Fruit fly (Drosophila melanogaster) whole organism, wandering third instar larva: ENCODE data around the gene yellow-f2.
A peak's percentile ranks its signal among the peaks of the same experiment; 100 is the strongest.

ENCODE experiments used
- CG32264 ChIP-seq: fragments of 200-800 bp; sonication (Bioruptor generic); optimal IDR thresholded peaks from 2 replicates; lab custom pipeline; 2016; ENCODE audit warnings: missing biosample characterization, missing genetic modification characterization
- CG9705 ChIP-seq: fragments of 200-800 bp; sonication (Bioruptor generic); optimal IDR thresholded peaks from 2 replicates; lab custom pipeline; 2018; ENCODE audit warnings: missing biosample characterization, mild to moderate bottlenecking, missing genetic modification characterization
- CrebA ChIP-seq: fragments of 200-800 bp; sonication (Bioruptor generic); optimal IDR thresholded peaks from 2 replicates; lab custom pipeline; 2016; ENCODE audit warnings: missing biosample characterization, mild to moderate bottlenecking, missing genetic modification characterization, borderline replicate concordance
- Dfd ChIP-seq: fragments of >200 bp; optimal IDR thresholded peaks from 2 replicates; lab custom pipeline; 2017; ENCODE audit warnings: missing biosample characterization, missing genetic modification characterization
- Dif ChIP-seq: fragments of 200-275, 200-300 bp; sonication (Bioruptor generic); optimal IDR thresholded peaks from 2 replicates; lab custom pipeline; 2018; ENCODE audit warnings: missing biosample characterization, missing genetic modification characterization; ENCODE audit not compliant: partially characterized antibody
- GATAd ChIP-seq: sonication (Bioruptor generic); optimal IDR thresholded peaks from 2 replicates; lab custom pipeline; 2016; ENCODE audit warnings: missing biosample characterization, missing genetic modification characterization
- HLH106 ChIP-seq: fragments of 200-800 bp; optimal IDR thresholded peaks from 3 replicates; lab custom pipeline; 2019; ENCODE audit warnings: missing biosample characterization, mild to moderate bottlenecking, missing genetic modification characterization, moderate library complexity
- Hnf4 ChIP-seq: fragments of 200-800 bp; sonication (Bioruptor generic); optimal IDR thresholded peaks from 2 replicates; lab custom pipeline; 2016; ENCODE audit warnings: missing biosample characterization, mild to moderate bottlenecking, missing genetic modification characterization
- Hr83 ChIP-seq: fragments of 200-300 bp; sonication (Bioruptor generic); optimal IDR thresholded peaks from 2 replicates; lab custom pipeline; 2016; ENCODE audit warnings: missing biosample characterization, mild to moderate bottlenecking, missing genetic modification characterization, moderate library complexity; ENCODE audit not compliant: poor library complexity, severe bottlenecking
- Jra ChIP-seq: sonication (Bioruptor generic); optimal IDR thresholded peaks from 2 replicates; lab custom pipeline; 2016; ENCODE audit warnings: missing biosample characterization, missing genetic modification characterization
- Mio ChIP-seq: sonication (Bioruptor generic); optimal IDR thresholded peaks from 2 replicates; lab custom pipeline; 2016; ENCODE audit warnings: missing biosample characterization, missing genetic modification characterization
- Myc ChIP-seq: fragments of >200 bp; optimal IDR thresholded peaks from 2 replicates; lab custom pipeline; 2017
- N ChIP-seq: fragments of >200 bp; optimal IDR thresholded peaks from 2 replicates; lab custom pipeline; 2018; ENCODE audit warnings: missing biosample characterization, missing external identifiers, missing genetic modification characterization
- OdsH ChIP-seq: fragments of 200-800 bp; sonication (Bioruptor generic); optimal IDR thresholded peaks from 2 replicates; lab custom pipeline; 2016; ENCODE audit warnings: missing biosample characterization, mild to moderate bottlenecking, missing genetic modification characterization
- Rel ChIP-seq, 2 experiments: fragments of 200-800 bp; sonication (Bioruptor generic) in 1 of 2; optimal IDR thresholded peaks; 2 replicates in 1 of 2; 3 replicates in 1 of 2; lab custom pipeline; 2016 to 2019; ENCODE audit warnings: mild to moderate bottlenecking in 2 of 2, missing biosample characterization in 2 of 2, missing genetic modification characterization in 2 of 2, moderate library complexity in 1 of 2
- Sp1 ChIP-seq: fragments of 200-800 bp; sonication (Bioruptor generic); optimal IDR thresholded peaks from 3 replicates; lab custom pipeline; 2019; ENCODE audit warnings: missing biosample characterization, mild to moderate bottlenecking, missing genetic modification characterization, moderate library complexity
- Vsx2 ChIP-seq: fragments of 200-300, 225-300 bp; sonication (Bioruptor generic); optimal IDR thresholded peaks from 2 replicates; lab custom pipeline; 2018; ENCODE audit warnings: missing biosample characterization, missing genetic modification characterization; ENCODE audit not compliant: partially characterized antibody
- br ChIP-seq: fragments of 200-800 bp; sonication (Bioruptor generic); optimal IDR thresholded peaks from 2 replicates; lab custom pipeline; 2016; ENCODE audit warnings: missing biosample characterization, missing genetic modification characterization
- brk ChIP-seq: fragments of 200-800 bp; sonication (Bioruptor generic); optimal IDR thresholded peaks from 2 replicates; lab custom pipeline; 2016; ENCODE audit warnings: missing biosample characterization, mild to moderate bottlenecking, missing genetic modification characterization
- dl ChIP-seq, 2 experiments: fragments of 175-275, 200-275 bp in 1 of 2; fragments of 200-275 bp in 1 of 2; sonication (Bioruptor generic); optimal IDR thresholded peaks; lab custom pipeline; 2018; ENCODE audit warnings: mild to moderate bottlenecking in 2 of 2, missing biosample characterization in 2 of 2, missing genetic modification characterization in 2 of 2, moderate library complexity in 2 of 2; ENCODE audit not compliant: partially characterized antibody in 2 of 2, insufficient read depth in 1 of 2
- dmrt93B ChIP-seq: fragments of 200-800 bp; sonication (Bioruptor generic); optimal IDR thresholded peaks from 2 replicates; lab custom pipeline; 2018; ENCODE audit warnings: missing biosample characterization, mild to moderate bottlenecking, missing genetic modification characterization
- dsf ChIP-seq: sonication (Bioruptor generic); optimal IDR thresholded peaks from 2 replicates; lab custom pipeline; 2016; ENCODE audit warnings: missing biosample characterization, missing genetic modification characterization, borderline replicate concordance
- ey ChIP-seq: fragments of 200-800 bp; sonication (Bioruptor generic); optimal IDR thresholded peaks from 2 replicates; lab custom pipeline; 2016; ENCODE audit warnings: missing biosample characterization, missing genetic modification characterization
- foxo ChIP-seq, 2 experiments: fragments of 200-800 bp; sonication (Bioruptor generic); optimal IDR thresholded peaks; 2 replicates in 1 of 2; 3 replicates in 1 of 2; lab custom pipeline; 2016 to 2017; ENCODE audit warnings: missing biosample characterization in 2 of 2, missing genetic modification characterization in 2 of 2
- fru ChIP-seq: fragments of 200-800 bp; sonication (Bioruptor generic); optimal IDR thresholded peaks from 3 replicates; lab custom pipeline; 2016; ENCODE audit warnings: missing biosample characterization, mild to moderate bottlenecking, missing genetic modification characterization
- h ChIP-seq: fragments of 200-800 bp; sonication (Bioruptor generic); optimal IDR thresholded peaks from 3 replicates; lab custom pipeline; 2016; ENCODE audit warnings: missing biosample characterization, mild to moderate bottlenecking, missing genetic modification characterization
- jim ChIP-seq: fragments of 175-275, 200-325 bp; sonication (Bioruptor generic); optimal IDR thresholded peaks from 2 replicates; lab custom pipeline; 2016; ENCODE audit warnings: missing biosample characterization, mild to moderate bottlenecking, missing genetic modification characterization
- psq ChIP-seq: fragments of 200-800 bp; sonication (Bioruptor generic); optimal IDR thresholded peaks from 3 replicates; lab custom pipeline; 2017; ENCODE audit warnings: missing biosample characterization, mild to moderate bottlenecking, missing genetic modification characterization, moderate library complexity
- rgr ChIP-seq: fragments of 200-800 bp; sonication (Bioruptor generic); optimal IDR thresholded peaks from 3 replicates; lab custom pipeline; 2016; ENCODE audit warnings: missing biosample characterization, mild to moderate bottlenecking, missing genetic modification characterization
- sage ChIP-seq: fragments of 200-800 bp; sonication (Bioruptor generic); optimal IDR thresholded peaks from 2 replicates; lab custom pipeline; 2016; ENCODE audit warnings: missing biosample characterization, mild to moderate bottlenecking, missing genetic modification characterization
- usp ChIP-seq: fragments of >200 bp; optimal IDR thresholded peaks from 2 replicates; lab custom pipeline; 2017; ENCODE audit warnings: missing biosample characterization, missing genetic modification characterization
- woc ChIP-seq: sonication (Bioruptor generic); optimal IDR thresholded peaks from 2 replicates; lab custom pipeline; 2016; ENCODE audit warnings: missing biosample characterization, mild to moderate bottlenecking, missing genetic modification characterization

The yellow-f2 gene

DNA sequence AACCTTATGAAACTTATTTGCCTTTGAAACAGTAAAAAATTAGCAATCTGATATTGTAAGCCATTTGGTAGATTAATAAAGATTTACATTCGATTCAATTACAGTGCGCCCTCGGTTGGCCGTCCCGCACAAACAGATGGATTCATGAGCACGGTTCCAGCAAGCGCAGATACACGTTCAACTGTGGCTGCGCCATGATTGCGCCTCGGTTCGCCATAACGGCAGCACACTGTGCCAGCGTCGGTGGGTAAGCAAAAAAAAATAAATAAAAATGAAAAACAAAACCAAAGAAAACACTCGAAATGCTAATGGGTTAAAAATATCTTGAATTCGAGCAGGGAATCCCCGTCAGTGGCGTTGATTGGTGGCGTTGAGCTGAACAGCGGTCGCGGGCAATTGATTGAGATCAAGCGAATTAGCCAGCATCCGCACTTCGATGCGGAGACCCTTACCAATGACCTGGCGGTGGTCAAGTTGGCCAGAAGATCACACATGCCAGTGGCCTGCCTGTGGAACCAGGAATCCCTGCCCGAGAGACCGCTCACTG is 44.2 kb upstream of the yellow-f2 start (continued):
- TF ChIP-seq CG32264 (GFP tag; lab: Kevin White, UChicago) (no peak), sage (GFP tag; lab: Kevin White, UChicago) (no peak), CG9705 (no peak), rgr (GFP tag; lab: Kevin White, UChicago) (no peak), Dif (no peak), Hnf4 (GFP tag; lab: Kevin White, UChicago) (no peak), Dfd (no peak), CrebA (no peak), Vsx2 (GFP tag; lab: Kevin White, UChicago) (no peak), N (GFP tag; lab: Kevin White, UChicago) (no peak)

DNA sequence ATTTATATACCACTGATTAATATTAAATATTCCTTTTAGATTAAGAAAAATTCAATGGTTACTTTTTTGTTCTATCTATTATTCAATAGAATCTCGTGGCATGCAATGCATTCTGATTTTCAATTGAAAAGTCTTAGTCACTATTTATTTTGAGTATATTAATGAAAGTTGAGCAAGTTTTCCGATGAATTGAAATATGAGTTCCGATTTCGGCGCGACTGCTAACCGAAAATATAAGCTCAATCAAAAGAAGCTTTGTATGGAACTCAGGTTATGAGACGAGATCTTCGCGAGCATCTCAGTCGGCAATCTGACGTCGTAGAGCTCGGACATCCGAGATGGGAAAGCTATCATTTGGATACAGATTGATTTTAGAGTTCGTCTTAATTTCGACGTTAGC is 43.1 kb upstream of the yellow-f2 start, which contains the start of gene CG11668:
TSS of gene CG11668 (plus strand) at position 301 of the 400 bp plus-strand sequence.
- TF ChIP-seq Dif (no peak), jim (GFP tag; lab: Kevin White, UChicago) (no peak), CG9705 (no peak), Mio (GFP tag; lab: Kevin White, UChicago) (no peak), Hnf4 (GFP tag; lab: Kevin White, UChicago) (no peak), dsf (GFP tag; lab: Kevin White, UChicago) (no peak), foxo (GFP tag; optimal IDR thresholded peaks at IDR 0.05; lab: Kevin White, UChicago) (no peak), Myc (lab: Kevin White, UChicago) (no peak), Jra (no peak)

DNA sequence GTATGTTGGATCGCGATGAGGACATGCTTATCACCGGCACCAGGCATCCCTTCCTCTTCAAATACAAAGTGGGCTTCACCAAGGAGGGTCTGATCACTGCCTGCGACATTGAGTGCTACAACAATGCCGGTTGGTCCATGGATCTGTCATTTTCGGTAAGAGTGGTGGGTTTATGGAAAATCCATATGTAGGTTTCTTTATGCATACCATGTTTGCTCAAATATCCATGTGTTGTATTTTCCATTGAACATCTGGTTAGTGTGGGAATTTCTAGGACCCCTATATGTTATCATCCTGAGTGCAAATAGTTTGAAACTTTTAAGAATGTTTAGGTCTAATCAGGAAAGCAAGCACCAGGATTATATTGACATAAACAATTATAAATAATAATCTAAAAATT is 41.1 kb upstream of the yellow-f2 start:
- TF ChIP-seq Jra = no peak
- TF ChIP-seq, all 38 proteins: peak for 0

dm6 chr3R:13033670-13034069 is 38.7 kb upstream of the yellow-f2 start:
- TF ChIP-seq CrebA (no peak), dmrt93B (no peak)

- no peak for TF ChIP-seq usp
- no peak for TF ChIP-seq fru (GFP tag; lab: Kevin White, UChicago)
- TF ChIP-seq Dif = no peak
- peak; percentile 39 for TF ChIP-seq Hr83 (GFP tag; lab: Kevin White, UChicago)
- peak; percentile 15 for TF ChIP-seq br
- peak in 1 of 2 experiments; percentile 16 for TF ChIP-seq foxo (GFP tag; optimal IDR thresholded peaks at IDR 0.05; lab: Kevin White, UChicago)
- no peak for TF ChIP-seq N (GFP tag; lab: Kevin White, UChicago)
Measured at dm6 chr3R:13032975-13033445, 38.1 kb upstream of the yellow-f2 start.

DNA sequence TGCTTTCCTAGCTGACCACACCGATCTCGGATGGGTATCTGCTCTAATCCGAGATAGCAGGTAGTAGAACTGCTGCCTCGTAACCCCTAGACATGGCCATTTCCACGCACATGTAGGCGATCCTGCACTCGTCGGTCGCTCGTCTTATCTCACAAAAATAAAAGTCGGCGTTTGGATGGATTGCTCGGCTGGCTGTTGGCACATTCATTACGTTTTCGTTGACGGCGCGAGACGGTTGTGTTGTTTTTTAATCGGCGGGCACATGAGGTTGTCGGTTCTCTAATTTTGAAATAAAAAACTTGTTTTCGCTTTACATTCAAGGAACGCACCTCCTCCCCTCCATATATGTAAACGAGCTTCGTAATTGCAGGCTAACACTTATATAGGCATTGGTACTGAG is 37.4 kb upstream of the yellow-f2 start, which contains the start of gene ry:
TSS of gene ry (plus strand) at position 206 of the 400 bp plus-strand sequence.
- TF ChIP-seq Rel (GFP tag; optimal IDR thresholded peaks at IDR 0.05; lab: Kevin White, UChicago) (no peak), Rel (tag; optimal IDR thresholded peaks at IDR 0.05; lab: Kevin White, UChicago) (peak; percentile 11), foxo (GFP tag; optimal IDR thresholded peaks at IDR 0.05; lab: Kevin White, UChicago) (no peak), dsf (GFP tag; lab: Kevin White, UChicago) (no peak)

- TF ChIP-seq dl (GFP tag; optimal IDR thresholded peaks at IDR 0.05; lab: Kevin White, UChicago; ENCODE audit: insufficient read depth in 1 of 2, partially characterized antibody in 2 of 2) (no peak), brk (GFP tag; lab: Kevin White, UChicago) (no peak), h (no peak), Hnf4 (GFP tag; lab: Kevin White, UChicago) (peak; percentile 68), br (no peak), N (GFP tag; lab: Kevin White, UChicago) (no peak), Dfd (no peak), usp (no peak), HLH106 (tag; lab: Kevin White, UChicago) (no peak), rgr (GFP tag; lab: Kevin White, UChicago) (no peak), woc (GFP tag; lab: Kevin White, UChicago) (peak; percentile 37), ey (GFP tag; lab: Kevin White, UChicago) (no peak), Jra (peak; percentile 74), psq (GFP tag; lab: Kevin White, UChicago) (peak; percentile 40), Rel (GFP tag; optimal IDR thresholded peaks at IDR 0.05; lab: Kevin White, UChicago) (no peak), Rel (tag; optimal IDR thresholded peaks at IDR 0.05; lab: Kevin White, UChicago) (peak; percentile 32), dsf (GFP tag; lab: Kevin White, UChicago) (peak; percentile 42), Sp1 (GFP tag; lab: Kevin White, UChicago) (no peak), Vsx2 (GFP tag; lab: Kevin White, UChicago) (no peak), Dif (no peak), Myc (lab: Kevin White, UChicago) (peak; percentile 31), GATAd (no peak), OdsH (peak; percentile 24)
Measured at dm6 chr3R:13030257-13031173, 35.6 kb upstream of the yellow-f2 start, which contains the start of the genes CG46281 and CG46280. CG46281 (minus strand) TSS chr3R:13030307. CG46280 (minus strand) TSS chr3R:13030659.
